Fruit fly (Drosophila melanogaster): ENCODE results near the gene Lsm12a.

Gene Lsm12a

DNA sequence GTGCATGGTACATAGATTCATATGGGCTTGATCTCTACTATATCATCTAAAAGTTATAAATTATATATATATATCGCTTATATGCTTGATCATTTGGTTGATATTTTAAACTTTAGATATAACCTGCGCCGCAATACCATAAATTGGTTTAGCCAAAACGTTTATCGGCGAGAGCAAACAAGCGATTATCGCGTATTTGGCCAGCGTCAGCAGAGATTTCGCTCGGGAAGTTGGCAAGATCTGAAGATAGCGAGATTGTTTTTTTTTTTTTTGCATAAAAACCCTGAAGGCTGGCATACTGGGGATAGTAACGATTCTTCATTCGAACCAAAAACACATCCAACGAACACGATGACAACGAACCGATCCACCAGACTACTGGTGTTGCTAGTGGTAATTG, 41.1 kb downstream of the Lsm12a start, which contains the start of gene Muc11A:
Gene Muc11A, plus strand, starts transcription at position 301 of the 400 bp plus-strand sequence.
- no peak for TF ChIP-seq net (GFP tag; optimal IDR thresholded peaks at IDR 0.05)
- TF ChIP-seq CG32006 (GFP tag; optimal IDR thresholded peaks at IDR 0.05), result no peak
- no peak for TF ChIP-seq dac (GFP tag; optimal IDR thresholded peaks at IDR 0.05)
- no peak for TF ChIP-seq CG11294 (GFP tag; IDR thresholded peaks at IDR 0.05)
- no peak for TF ChIP-seq svp (GFP tag)
- TF ChIP-seq Gug (GFP tag; IDR thresholded peaks at IDR 0.05), result no peak
- TF ChIP-seq Sox15 (GFP tag; optimal IDR thresholded peaks at IDR 0.05), result no peak
- TF ChIP-seq CG6792 (GFP tag; optimal IDR thresholded peaks at IDR 0.05), result no peak
- no peak for TF ChIP-seq CG15336 (GFP tag; IDR thresholded peaks at IDR 0.05)
- TF ChIP-seq CG6163 (GFP tag; IDR thresholded peaks at IDR 0.05), result no peak
- no peak for TF ChIP-seq lz (GFP tag; optimal IDR thresholded peaks at IDR 0.05)
- TF ChIP-seq fd59A (GFP tag; optimal IDR thresholded peaks at IDR 0.05), result no peak
- TF ChIP-seq Ets96B (tag; optimal IDR thresholded peaks at IDR 0.05), result no peak
- TF ChIP-seq vri (GFP tag; optimal IDR thresholded peaks at IDR 0.05), result no peak
- no peak for TF ChIP-seq Blimp-1 (GFP tag; optimal IDR thresholded peaks at IDR 0.05)

DNA sequence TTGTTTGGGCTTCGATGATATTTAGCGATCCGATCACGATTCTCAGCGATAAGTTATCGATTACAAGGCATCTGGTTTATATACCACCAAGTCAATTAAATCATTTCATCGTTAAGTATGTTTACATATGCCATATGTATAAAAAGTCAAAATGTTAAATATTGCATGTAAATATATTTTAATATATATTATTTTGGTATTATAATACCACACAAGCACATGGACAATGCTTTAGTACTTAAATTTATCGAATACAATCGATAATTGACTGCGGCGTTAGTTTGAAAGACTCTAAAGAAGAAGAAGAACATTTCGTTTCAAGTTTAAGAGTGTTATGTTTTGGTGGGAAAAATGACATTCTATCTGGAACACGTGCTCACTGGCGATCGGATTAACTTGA, 51.7 kb downstream of the Lsm12a start, which contains the start of gene CG34323:
Gene CG34323, plus strand, starts transcription at position 301 of the 400 bp plus-strand sequence.
- TF ChIP-seq CG11902 (GFP tag; optimal IDR thresholded peaks at IDR 0.05), result no peak
- TF ChIP-seq achi (GFP tag; optimal IDR thresholded peaks at IDR 0.05), result no peak
